Worm (Caenorhabditis elegans) whole organism, L4 larva: ENCODE measurements around the gene ldp-1.

ENCODE experiments used
- F10B5.3 ChIP-seq: sonication (generic microtip); optimal IDR thresholded peaks from 2 replicates; lab custom pipeline; 2016; ENCODE audit warnings: mild to moderate bottlenecking, missing genetic modification characterization, missing compliant biosample characterization
- F26F4.8 ChIP-seq: fragments of 200-800 bp; sonication (Bioruptor generic); conservative IDR thresholded peaks from 2 replicates; pipeline ENCODE4 v1.3.6; 2022; ENCODE audit warnings: missing genetic modification characterization, missing compliant biosample characterization
- F37D6.2 ChIP-seq: sonication (generic microtip); optimal IDR thresholded peaks from 2 replicates; lab custom pipeline; 2016; ENCODE audit warnings: mild to moderate bottlenecking, missing genetic modification characterization, missing compliant biosample characterization
- F44E2.7 ChIP-seq: fragments of 200-800 bp; sonication (Bioruptor generic); IDR thresholded peaks from 2 replicates; pipeline ENCODE4 v2.1.2; 2022; ENCODE audit warnings: missing genetic modification characterization, missing compliant biosample characterization
- T26A8.4 ChIP-seq: fragments of 200-800 bp; sonication (Bioruptor generic); IDR thresholded peaks from 2 replicates; pipeline ENCODE4 v1.3.6; 2022; ENCODE audit warnings: missing genetic modification characterization, missing compliant biosample characterization
- Y75B8A.6 ChIP-seq: fragments of 200-800 bp; sonication (Bioruptor generic); IDR thresholded peaks from 2 replicates; pipeline ENCODE4 v1.3.6; 2022; ENCODE audit warnings: missing genetic modification reagents, missing genetic modification characterization, missing compliant biosample characterization
- ZK337.2 ChIP-seq: fragments of 200-800 bp; sonication (Bioruptor generic); IDR thresholded peaks from 2 replicates; pipeline ENCODE4 v1.3.6; 2022; ENCODE audit warnings: missing genetic modification reagents, missing genetic modification characterization, missing compliant biosample characterization
- aha-1 ChIP-seq: fragments of 150-350 bp; peaks from one replicate; lab custom pipeline; 2014; ENCODE audit warnings: missing biosample characterization, missing genetic modification characterization
- aly-2 ChIP-seq: sonication (generic microtip); optimal IDR thresholded peaks from 2 replicates; lab custom pipeline; 2018; ENCODE audit warnings: missing biosample characterization, missing genetic modification characterization
- ama-1 ChIP-seq: fragments of 150-350 bp; optimal IDR thresholded peaks from 2 replicates; lab custom pipeline; 2014; ENCODE audit warnings: inconsistent platforms, mixed read lengths
- arid-1 ChIP-seq: fragments of 200-800 bp; sonication (Bioruptor generic); conservative IDR thresholded peaks from 2 replicates; pipeline ENCODE4 v1.3.6; 2022; ENCODE audit warnings: missing genetic modification reagents, missing genetic modification characterization, missing compliant biosample characterization
- ceh-32 ChIP-seq: sonication (generic microtip); optimal IDR thresholded peaks from 2 replicates; lab custom pipeline; 2016; ENCODE audit warnings: mild to moderate bottlenecking, missing genetic modification characterization, missing compliant biosample characterization; ENCODE audit not compliant: poor library complexity
- ces-1 ChIP-seq: fragments of 150-350 bp; sonication (generic microtip); optimal IDR thresholded peaks from 4 replicates; lab custom pipeline; 2014; ENCODE audit warnings: missing biosample characterization, missing genetic modification reagents, missing genetic modification characterization
- ctbp-1 ChIP-seq: fragments of 200-800 bp; sonication (Bioruptor generic); IDR thresholded peaks from 2 replicates; pipeline ENCODE4 v1.3.6; 2022; ENCODE audit warnings: missing genetic modification reagents, missing genetic modification characterization, missing compliant biosample characterization
- daf-19 ChIP-seq: fragments of 200-800 bp; sonication (Bioruptor generic); conservative IDR thresholded peaks from 2 replicates; pipeline ENCODE4 v1.3.6; 2022; ENCODE audit warnings: missing genetic modification characterization, missing compliant biosample characterization
- daf-8 ChIP-seq: fragments of 200-800 bp; sonication (Bioruptor generic); IDR thresholded peaks from 2 replicates; pipeline ENCODE4 v1.3.6; 2022; ENCODE audit warnings: missing genetic modification characterization, missing compliant biosample characterization
- dmd-6 ChIP-seq: fragments of 200-800 bp; sonication (Bioruptor generic); IDR thresholded peaks from 2 replicates; pipeline ENCODE4 v1.3.6; 2022; ENCODE audit warnings: missing genetic modification reagents, missing genetic modification characterization, missing compliant biosample characterization
- dmd-8 ChIP-seq: fragments of 200-800 bp; sonication (Bioruptor generic); IDR thresholded peaks from 2 replicates; pipeline ENCODE4 v1.3.6; 2022; ENCODE audit warnings: missing genetic modification characterization, missing compliant biosample characterization
- dmd-9 ChIP-seq: fragments of 200-800 bp; sonication (Bioruptor generic); IDR thresholded peaks from 2 replicates; pipeline ENCODE4 v1.3.6; 2022; ENCODE audit warnings: missing genetic modification reagents, missing genetic modification characterization, missing compliant biosample characterization
- egl-43 ChIP-seq: fragments of 200-800 bp; sonication (Bioruptor generic); IDR thresholded peaks from 2 replicates; pipeline ENCODE4 v1.3.6; 2022; ENCODE audit warnings: missing genetic modification reagents, missing genetic modification characterization, missing compliant biosample characterization
- fos-1 ChIP-seq: fragments of 150-350 bp; optimal IDR thresholded peaks from 2 replicates; lab custom pipeline; 2014; ENCODE audit warnings: missing biosample characterization, missing genetic modification characterization
- madf-5 ChIP-seq, 2 experiments: fragments of 200-800 bp; sonication (Bioruptor generic); IDR thresholded peaks; 2 replicates each; pipeline ENCODE4 v1.3.6; 2022; ENCODE audit warnings: missing compliant biosample characterization in 2 of 2, missing genetic modification characterization in 2 of 2
- madf-9 ChIP-seq: fragments of 200-800 bp; sonication (Bioruptor generic); conservative IDR thresholded peaks from 2 replicates; pipeline ENCODE4 v1.3.6; 2022; ENCODE audit warnings: missing genetic modification reagents, missing genetic modification characterization, missing compliant biosample characterization
- mep-1 ChIP-seq: fragments of 150-350 bp; sonication (generic microtip); optimal IDR thresholded peaks from 3 replicates; lab custom pipeline; 2014; ENCODE audit warnings: missing biosample characterization, missing genetic modification characterization
- mes-2 ChIP-seq: sonication (generic microtip); optimal IDR thresholded peaks from 2 replicates; lab custom pipeline; 2016; ENCODE audit warnings: missing genotype, mild to moderate bottlenecking, missing genetic modification characterization, missing compliant biosample characterization; ENCODE audit not compliant: poor library complexity, severe bottlenecking
- mxl-2 ChIP-seq: fragments of 200-800 bp; sonication (Bioruptor generic); conservative IDR thresholded peaks from 2 replicates; pipeline ENCODE4 v1.3.6; 2022; ENCODE audit warnings: missing genetic modification reagents, missing genetic modification characterization, missing compliant biosample characterization
- mxl-3 ChIP-seq: fragments of 200-800 bp; sonication (Bioruptor generic); optimal IDR thresholded peaks from 2 replicates; lab custom pipeline; 2018; ENCODE audit warnings: mild to moderate bottlenecking, missing genetic modification characterization, missing compliant biosample characterization
- nhr-10 ChIP-seq: fragments of 150-350 bp; optimal IDR thresholded peaks from 2 replicates; lab custom pipeline; 2014; ENCODE audit warnings: missing biosample characterization, missing genetic modification characterization
- nhr-11 ChIP-seq: fragments of 150-350 bp; optimal IDR thresholded peaks from 2 replicates; lab custom pipeline; 2014; ENCODE audit warnings: missing biosample characterization, missing genetic modification characterization
- nhr-111 ChIP-seq: fragments of 200-800 bp; sonication (Bioruptor generic); optimal IDR thresholded peaks from 2 replicates; lab custom pipeline; 2018; ENCODE audit warnings: mild to moderate bottlenecking, missing genetic modification characterization, missing compliant biosample characterization
- nhr-76 ChIP-seq: fragments of 150-350 bp; optimal IDR thresholded peaks from 2 replicates; lab custom pipeline; 2014; ENCODE audit warnings: missing biosample characterization, missing genetic modification characterization
- rbr-2 ChIP-seq: sonication (generic microtip); optimal IDR thresholded peaks from 2 replicates; lab custom pipeline; 2016; ENCODE audit warnings: missing genotype, missing genetic modification characterization, missing compliant biosample characterization
- saeg-2 ChIP-seq: fragments of 200-800 bp; sonication (Bioruptor generic); IDR thresholded peaks from 2 replicates; pipeline ENCODE4 v1.3.6; 2022; ENCODE audit warnings: missing genetic modification reagents, missing genetic modification characterization, missing compliant biosample characterization
- set-16 ChIP-seq: fragments of 200-800 bp; sonication (Bioruptor generic); IDR thresholded peaks from 2 replicates; pipeline ENCODE4 v1.3.6; 2022; ENCODE audit warnings: missing genetic modification reagents, missing genetic modification characterization, missing compliant biosample characterization
- snpc-4 ChIP-seq: fragments of 150-350 bp; optimal IDR thresholded peaks from 2 replicates; lab custom pipeline; 2014; ENCODE audit warnings: missing biosample characterization, missing genetic modification characterization
- spr-1 ChIP-seq: sonication (generic microtip); optimal IDR thresholded peaks from 2 replicates; lab custom pipeline; 2016; ENCODE audit warnings: mild to moderate bottlenecking, missing genetic modification characterization, missing compliant biosample characterization
- spr-3 ChIP-seq: fragments of 200-800 bp; sonication (Bioruptor generic); optimal IDR thresholded peaks from 2 replicates; lab custom pipeline; 2018; ENCODE audit warnings: mild to moderate bottlenecking, missing genetic modification characterization, missing compliant biosample characterization
- tra-1 ChIP-seq: fragments of 200-800 bp; sonication (Bioruptor generic); IDR thresholded peaks from 2 replicates; pipeline ENCODE4 v1.3.6; 2022; ENCODE audit warnings: missing genetic modification reagents, missing genetic modification characterization, missing compliant biosample characterization
- zag-1 ChIP-seq: fragments of 150-350 bp; optimal IDR thresholded peaks from 2 replicates; lab custom pipeline; 2014; ENCODE audit warnings: missing biosample characterization, missing genetic modification characterization
- zip-2 ChIP-seq: fragments of 150-350 bp; optimal IDR thresholded peaks from 2 replicates; lab custom pipeline; 2014; ENCODE audit warnings: missing biosample characterization, missing genetic modification characterization
- ztf-11 ChIP-seq: fragments of 150-350 bp; optimal IDR thresholded peaks from 2 replicates; lab custom pipeline; 2014; ENCODE audit warnings: missing biosample characterization, missing genetic modification characterization
- ztf-7 ChIP-seq: fragments of 150-350 bp; optimal IDR thresholded peaks from 2 replicates; lab custom pipeline; 2014; ENCODE audit warnings: missing biosample characterization, missing genetic modification characterization

Gene ldp-1

DNA sequence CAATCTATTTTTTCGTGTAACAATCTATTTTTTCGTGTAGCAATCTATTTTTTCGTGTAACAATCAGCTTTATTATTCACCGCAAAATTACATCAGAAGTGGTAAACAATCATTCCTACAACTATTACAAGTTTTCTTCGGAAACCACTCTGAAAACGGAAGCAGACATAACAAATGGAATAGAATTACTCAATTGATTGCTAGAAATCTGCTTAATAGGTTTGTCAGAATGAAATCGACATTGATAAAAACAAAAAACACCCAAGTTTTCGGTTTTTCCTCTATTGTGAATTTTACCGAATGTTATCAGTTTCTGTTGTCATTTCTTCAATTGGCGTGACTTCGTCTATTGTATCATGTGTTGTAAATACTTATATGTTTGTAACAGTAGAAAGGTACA lies 19.5 kb downstream of the ldp-1 start, which contains the start of gene srbc-20:
Gene srbc-20 (plus strand): TSS at position 301 of the 400 bp plus-strand sequence.
- TF ChIP-seq tra-1 (no peak), mxl-2 (GFP tag; lab: Robert Waterston, UW) (no peak), ctbp-1 (no peak), saeg-2 (no peak), zag-1 (no peak), nhr-10 (tag; lab: Kevin White, UChicago) (no peak), dmd-9 (GFP tag; lab: Robert Waterston, UW) (no peak), arid-1 (GFP tag; lab: Robert Waterston, UW) (no peak), snpc-4 (tag; lab: Kevin White, UChicago) (no peak), F44E2.7 (GFP tag; lab: Robert Waterston, UW) (no peak), spr-1 (tag; lab: Kevin White, UChicago) (no peak), F10B5.3 (tag; lab: Kevin White, UChicago) (no peak), mxl-3 (GFP tag; lab: Kevin White, UChicago) (no peak)

ce11 chrV:2149432-2149831 lies 22.1 kb downstream of the ldp-1 start, which contains the start of gene C45H4.21:
C45H4.21 (minus strand) TSS chrV:2149532.
- TF ChIP-seq nhr-11 (tag; lab: Kevin White, UChicago) (no peak), F37D6.2 (tag; lab: Kevin White, UChicago) (no peak), aha-1 (no peak), ztf-11 (tag; lab: Kevin White, UChicago) (no peak), F26F4.8 (GFP tag; lab: Robert Waterston, UW) (no peak), nhr-76 (tag; lab: Kevin White, UChicago) (no peak), madf-5 (GFP tag; IDR thresholded peaks at IDR 0.05; lab: Robert Waterston, UW) (no peak), mep-1 (tag; lab: Kevin White, UChicago) (no peak), mes-2 (no peak), aly-2 (tag; lab: Kevin White, UChicago) (no peak), ZK337.2 (GFP tag; lab: Robert Waterston, UW) (no peak), Y75B8A.6 (no peak), F10B5.3 (tag; lab: Kevin White, UChicago) (no peak), ceh-32 (no peak), fos-1 (tag; lab: Kevin White, UChicago) (no peak)

- TF ChIP-seq daf-8 (GFP tag; lab: Robert Waterston, UW) (no peak), ctbp-1 (no peak), dmd-8 (GFP tag; lab: Robert Waterston, UW) (no peak), ama-1 (lab: Kevin White, UChicago) (no peak), spr-1 (tag; lab: Kevin White, UChicago) (no peak), spr-3 (no peak), aha-1 (no peak), rbr-2 (no peak), tra-1 (no peak), nhr-111 (no peak)
Measured at ce11 chrV:2150876-2151275, 23.5 kb downstream of the ldp-1 start, which contains the start of gene C45H4.13. C45H4.13 (minus strand) TSS chrV:2150976.

- no peak for TF ChIP-seq zip-2 (tag; lab: Kevin White, UChicago)
- no peak for TF ChIP-seq ceh-32
- no peak for TF ChIP-seq ctbp-1
Measured at ce11 chrV:2151458-2151857, 24.1 kb downstream of the ldp-1 start, which contains the start of gene srbc-24. srbc-24 (plus strand) TSS chrV:2151758.

- no peak for TF ChIP-seq F10B5.3 (tag; lab: Kevin White, UChicago)
- no peak for TF ChIP-seq rbr-2
- no peak for TF ChIP-seq T26A8.4 (GFP tag; lab: Robert Waterston, UW)
- TF ChIP-seq aha-1 = no peak
- TF ChIP-seq tra-1 = no peak
- TF ChIP-seq madf-9 (GFP tag; lab: Robert Waterston, UW) = no peak
- TF ChIP-seq dmd-9 (GFP tag; lab: Robert Waterston, UW) = no peak
- no peak for TF ChIP-seq F37D6.2 (tag; lab: Kevin White, UChicago)
- TF ChIP-seq egl-43 = no peak
- TF ChIP-seq ces-1 (GFP tag; lab: Kevin White, UChicago) = no peak
- no peak for TF ChIP-seq set-16 (GFP tag; lab: Robert Waterston, UW)
- no peak for TF ChIP-seq ztf-11 (tag; lab: Kevin White, UChicago)
- no peak for TF ChIP-seq dmd-8 (GFP tag; lab: Robert Waterston, UW)
- no peak for TF ChIP-seq ztf-7
- no peak for TF ChIP-seq dmd-6
- TF ChIP-seq Y75B8A.6 = no peak
- no peak for TF ChIP-seq daf-19 (GFP tag; lab: Robert Waterston, UW)
- TF ChIP-seq ama-1 (lab: Kevin White, UChicago) = no peak
Measured at ce11 chrV:2153274-2153673, 25.9 kb downstream of the ldp-1 start, which contains the start of gene srbc-23. srbc-23 (plus strand) TSS chrV:2153574.
